Worm (Caenorhabditis elegans): ENCODE data around the gene nhr-37.

The nhr-37 gene

ce11 chrV:6658765-6659164, 36.8 kb downstream of the nhr-37 start (continued):
- no peak for TF ChIP-seq F49E8.2 (tag; optimal IDR thresholded peaks at IDR 0.05; ENCODE audit: borderline replicate concordance)
- TF ChIP-seq vab-7 (GFP tag; IDR thresholded peaks at IDR 0.05) = peak; percentile 24; the same call in 1 of the 2 replicates
- no peak for TF ChIP-seq dmd-9 (GFP tag; IDR thresholded peaks at IDR 0.05)
- no peak for TF ChIP-seq zip-11 (GFP tag; IDR thresholded peaks at IDR 0.05)
- no peak for TF ChIP-seq sdz-12 (GFP tag; optimal IDR thresholded peaks at IDR 0.05)
- TF ChIP-seq pqm-1 (tag; optimal IDR thresholded peaks at IDR 0.05) = no peak
- TF ChIP-seq ztf-11 (tag; optimal IDR thresholded peaks at IDR 0.05) = no peak
- TF ChIP-seq nhr-76 (tag; optimal IDR thresholded peaks at IDR 0.05) = no peak
- TF ChIP-seq nhr-102 (tag; optimal IDR thresholded peaks at IDR 0.05) = no peak
- no peak for TF ChIP-seq cey-2 (tag; optimal IDR thresholded peaks at IDR 0.05; ENCODE audit: borderline replicate concordance, insufficient read depth)
- no peak for TF ChIP-seq snpc-4 (tag; optimal IDR thresholded peaks at IDR 0.05)
- TF ChIP-seq lin-38 (GFP tag; IDR thresholded peaks at IDR 0.05) = no peak; the same call in 1 of the 2 replicates
- no peak for TF ChIP-seq lin-1 (GFP tag; IDR thresholded peaks at IDR 0.05)
- TF ChIP-seq zfp-2 (tag; optimal IDR thresholded peaks at IDR 0.05) = no peak
- no peak for TF ChIP-seq jun-1 (tag; optimal IDR thresholded peaks at IDR 0.05)
- TF ChIP-seq ceh-62 (tag; optimal IDR thresholded peaks at IDR 0.05) = no peak
- no peak for TF ChIP-seq T26A8.4 (GFP tag; IDR thresholded peaks at IDR 0.05)
- no peak for TF ChIP-seq nhr-28 (tag; optimal IDR thresholded peaks at IDR 0.05)
- TF ChIP-seq Y105C5A.15 (GFP tag; IDR thresholded peaks at IDR 0.05) = no peak
- TF ChIP-seq ceh-28 (tag; optimal IDR thresholded peaks at IDR 0.05) = no peak
- no peak for TF ChIP-seq tag-97 (GFP tag; IDR thresholded peaks at IDR 0.05)
- TF ChIP-seq nhr-25 (tag; optimal IDR thresholded peaks at IDR 0.05; ENCODE audit: borderline replicate concordance, insufficient read depth) = no peak
- no peak for TF ChIP-seq php-3 (GFP tag; IDR thresholded peaks at IDR 0.05)
- TF ChIP-seq mdt-29 (GFP tag; IDR thresholded peaks at IDR 0.05) = no peak
- TF ChIP-seq R02D3.7 (tag; optimal IDR thresholded peaks at IDR 0.05) = no peak
- no peak for TF ChIP-seq unc-130 (GFP tag; optimal IDR thresholded peaks at IDR 0.05)
- no peak for TF ChIP-seq D1046.2 (GFP tag; IDR thresholded peaks at IDR 0.05)
- TF ChIP-seq zfp-3 (GFP tag; conservative IDR thresholded peaks at IDR 0.05) = no peak
- TF ChIP-seq Y75B8A.6 (GFP tag; IDR thresholded peaks at IDR 0.05) = no peak
- no peak for TF ChIP-seq lin-13 (GFP tag; optimal IDR thresholded peaks at IDR 0.05)
- TF ChIP-seq nhr-10 (tag; optimal IDR thresholded peaks at IDR 0.05) = no peak
- TF ChIP-seq spr-3 (GFP tag; optimal IDR thresholded peaks at IDR 0.05) = no peak
- TF ChIP-seq nhr-6 (tag; optimal IDR thresholded peaks at IDR 0.05) = no peak
- peak; percentile 69 for TF ChIP-seq fkh-10 (GFP tag; optimal IDR thresholded peaks at IDR 0.05)
- no peak for TF ChIP-seq F10B5.3 (tag; optimal IDR thresholded peaks at IDR 0.05)
- no peak for TF ChIP-seq daf-19 (GFP tag; conservative IDR thresholded peaks at IDR 0.05)
- TF ChIP-seq daf-16 (GFP tag; optimal IDR thresholded peaks at IDR 0.05) = no peak
- TF ChIP-seq daf-16 (tag; optimal IDR thresholded peaks at IDR 0.05) = no peak
- no peak for TF ChIP-seq lim-7 (GFP tag; IDR thresholded peaks at IDR 0.05)
- TF ChIP-seq madf-5 (GFP tag; IDR thresholded peaks at IDR 0.05) = no peak
- peak; percentile 85 for TF ChIP-seq aha-1 (tag)
- no peak for TF ChIP-seq madf-9 (GFP tag; conservative IDR thresholded peaks at IDR 0.05)
- TF ChIP-seq ceh-82 (tag; optimal IDR thresholded peaks at IDR 0.05) = no peak
- peak in 1 of 2 experiments; percentile 19 for TF ChIP-seq lsy-2 (tag; optimal IDR thresholded peaks at IDR 0.05)
- TF ChIP-seq egl-43 (GFP tag; IDR thresholded peaks at IDR 0.05) = peak; percentile 74
- no peak for TF ChIP-seq dve-1 (tag; optimal IDR thresholded peaks at IDR 0.05; ENCODE audit: insufficient read depth)
- no peak for TF ChIP-seq dmd-8 (GFP tag; IDR thresholded peaks at IDR 0.05)
- TF ChIP-seq F44E2.7 (GFP tag; IDR thresholded peaks at IDR 0.05) = no peak
- TF ChIP-seq lin-39 (tag; optimal IDR thresholded peaks at IDR 0.05) = no peak
- no peak for TF ChIP-seq duxl-1 (tag; optimal IDR thresholded peaks at IDR 0.05; ENCODE audit: poor library complexity)
- no peak for TF ChIP-seq arid-1 (GFP tag; conservative IDR thresholded peaks at IDR 0.05)
- TF ChIP-seq T20F7.1 (GFP tag; optimal IDR thresholded peaks at IDR 0.05) = no peak
- no peak for TF ChIP-seq gei-8 (GFP tag; optimal IDR thresholded peaks at IDR 0.05)

Measured in whole organism, L4 larva.